Worm (Caenorhabditis elegans) whole organism, L4/young adult: ENCODE results near the gene K01D12.7.

ENCODE experiments used
- W03F9.2 ChIP-seq: fragments of 150-350 bp; optimal IDR thresholded peaks from 2 replicates; lab custom pipeline; 2014; ENCODE audit warnings: missing biosample characterization, missing genetic modification characterization
- him-1 ChIP-seq: sonication (generic microtip); optimal IDR thresholded peaks from 2 replicates; lab custom pipeline; 2016; ENCODE audit warnings: missing genotype, missing genetic modification reagents, missing genetic modification characterization, missing compliant biosample characterization

ce11 chrV:12433105-12433504 is 31.8 kb upstream of the K01D12.7 start:
- no peak for TF ChIP-seq W03F9.2 (tag; lab: Kevin White, UChicago)
- TF ChIP-seq him-1 (tag; lab: Kevin White, UChicago), result no peak
